Worm (Caenorhabditis elegans) whole organism, L1 larva: ENCODE measurements around the gene F52H2.15.

Experiments used
- C04F5.9 ChIP-seq: sonication (generic microtip); optimal IDR thresholded peaks from 2 replicates; lab custom pipeline; 2016; ENCODE audit warnings: missing genetic modification characterization, missing compliant biosample characterization
- C34B4.2 ChIP-seq: sonication (generic microtip); optimal IDR thresholded peaks from 2 replicates; lab custom pipeline; 2017; ENCODE audit warnings: mild to moderate bottlenecking, missing genetic modification characterization, missing compliant biosample characterization
- F16B12.6 ChIP-seq: fragments of 150-350 bp; optimal IDR thresholded peaks from 2 replicates; lab custom pipeline; 2014; ENCODE audit warnings: missing biosample characterization, missing genetic modification characterization
- Y116A8C.19 ChIP-seq: sonication (generic microtip); optimal IDR thresholded peaks from 2 replicates; lab custom pipeline; 2016; ENCODE audit warnings: missing compliant biosample characterization, missing genetic modification characterization, borderline replicate concordance
- aha-1 ChIP-seq: fragments of 150-350 bp; optimal IDR thresholded peaks from 2 replicates; lab custom pipeline; 2014; ENCODE audit warnings: missing biosample characterization, missing genetic modification characterization
- aly-2 ChIP-seq: fragments of 150-350 bp; optimal IDR thresholded peaks from 2 replicates; lab custom pipeline; 2014; ENCODE audit warnings: missing biosample characterization, missing genetic modification characterization
- blmp-1 ChIP-seq: fragments of 150-350 bp; optimal IDR thresholded peaks from 2 replicates; lab custom pipeline; 2014; ENCODE audit warnings: missing biosample characterization, missing genetic modification characterization
- ceh-63 ChIP-seq: fragments of 200-800 bp; sonication (Bioruptor generic); optimal IDR thresholded peaks from 2 replicates; lab custom pipeline; 2018; ENCODE audit warnings: mild to moderate bottlenecking, missing genetic modification characterization, missing compliant biosample characterization
- ceh-82 ChIP-seq, 3 experiments: fragments of 150-350 bp in 1 of 3; sonication (generic microtip) in 2 of 3; optimal IDR thresholded peaks; 2 replicates each; lab custom pipeline; 2014 to 2017; ENCODE audit warnings: missing biosample characterization in 3 of 3, missing genetic modification characterization in 3 of 3
- ceh-88 ChIP-seq: fragments of 200-800 bp; sonication (Bioruptor generic); IDR thresholded peaks from 2 replicates; pipeline ENCODE4 v1.3.6; 2022; ENCODE audit warnings: missing genetic modification characterization, missing compliant biosample characterization
- ceh-90 ChIP-seq: sonication (generic microtip); optimal IDR thresholded peaks from 2 replicates; lab custom pipeline; 2016; ENCODE audit warnings: missing genetic modification characterization, missing compliant biosample characterization
- dsc-1 ChIP-seq: sonication (generic microtip); optimal IDR thresholded peaks from 2 replicates; lab custom pipeline; 2016; ENCODE audit warnings: mild to moderate bottlenecking, missing genetic modification characterization, missing compliant biosample characterization
- efl-1 ChIP-seq, 4 experiments: fragments of 150-350 bp; optimal IDR thresholded peaks in 3 of 4; peaks in 1 of 4; 1 replicate in 1 of 4; 2 replicates in 3 of 4; lab custom pipeline; 2014; ENCODE audit warnings: missing biosample characterization in 2 of 4, missing genetic modification characterization in 2 of 4, missing genetic modification reagents in 2 of 4
- efl-3 ChIP-seq: fragments of 200-800 bp; sonication (Bioruptor generic); optimal IDR thresholded peaks from 2 replicates; lab custom pipeline; 2018; ENCODE audit warnings: mild to moderate bottlenecking, missing genetic modification characterization, missing compliant biosample characterization
- egl-13 ChIP-seq: sonication (generic microtip); optimal IDR thresholded peaks from 2 replicates; lab custom pipeline; 2016; ENCODE audit warnings: missing genotype, missing genetic modification reagents, missing genetic modification characterization, missing compliant biosample characterization
- elt-2 ChIP-seq: sonication (generic microtip); optimal IDR thresholded peaks from 2 replicates; lab custom pipeline; 2016; ENCODE audit warnings: missing genetic modification characterization, mild to moderate bottlenecking, inconsistent platforms, missing compliant biosample characterization, missing genetic modification reagents
- elt-3 ChIP-seq, 6 experiments: fragments of 150-350 bp in 1 of 6; sonication (generic microtip); optimal IDR thresholded peaks; 2 replicates each; lab custom pipeline; 2017 to 2018; ENCODE audit warnings: missing biosample characterization in 6 of 6, missing genetic modification characterization in 6 of 6, inconsistent platforms in 1 of 6
- ets-5 ChIP-seq: fragments of 200-800 bp; sonication (Bioruptor generic); IDR thresholded peaks from 2 replicates; pipeline ENCODE4 v1.3.6; 2022; ENCODE audit warnings: missing genetic modification characterization, missing compliant biosample characterization
- fkh-10 ChIP-seq: sonication (generic microtip); optimal IDR thresholded peaks from 2 replicates; lab custom pipeline; 2017; ENCODE audit warnings: missing biosample characterization, missing genetic modification reagents, missing genetic modification characterization
- hlh-4 ChIP-seq: sonication (generic microtip); optimal IDR thresholded peaks from 2 replicates; lab custom pipeline; 2016; ENCODE audit warnings: mild to moderate bottlenecking, missing genetic modification characterization, missing compliant biosample characterization
- irx-1 ChIP-seq: sonication (generic microtip); optimal IDR thresholded peaks from 2 replicates; lab custom pipeline; 2016; ENCODE audit warnings: missing genetic modification characterization, missing compliant biosample characterization
- lin-14 ChIP-seq: fragments of 200-800 bp; sonication (Bioruptor generic); optimal IDR thresholded peaks from 2 replicates; lab custom pipeline; 2018; ENCODE audit warnings: mild to moderate bottlenecking, missing genetic modification characterization, moderate library complexity, missing compliant biosample characterization
- lir-3 ChIP-seq: sonication (generic microtip); optimal IDR thresholded peaks from 2 replicates; lab custom pipeline; 2016; ENCODE audit warnings: mild to moderate bottlenecking, missing genetic modification characterization, moderate library complexity, missing compliant biosample characterization; ENCODE audit not compliant: poor library complexity
- lsy-2 ChIP-seq, 2 experiments: fragments of 150-350 bp; optimal IDR thresholded peaks; 2 replicates each; lab custom pipeline; 2014; ENCODE audit warnings: missing biosample characterization in 2 of 2, missing genetic modification characterization in 2 of 2
- mab-9 ChIP-seq: fragments of 200-800 bp; sonication (Bioruptor generic); IDR thresholded peaks from 2 replicates; pipeline ENCODE4 v1.3.6; 2022; ENCODE audit warnings: missing genetic modification reagents, missing genetic modification characterization, missing compliant biosample characterization
- mep-1 ChIP-seq: fragments of 150-350 bp; optimal IDR thresholded peaks from 2 replicates; lab custom pipeline; 2014; ENCODE audit warnings: missing biosample characterization, missing genetic modification characterization
- nhr-47 ChIP-seq: sonication (generic microtip); optimal IDR thresholded peaks from 2 replicates; lab custom pipeline; 2016; ENCODE audit warnings: mild to moderate bottlenecking, missing genetic modification characterization, moderate library complexity, missing compliant biosample characterization
- nhr-71 ChIP-seq: sonication (generic microtip); optimal IDR thresholded peaks from 2 replicates; lab custom pipeline; 2016; ENCODE audit warnings: mild to moderate bottlenecking, missing genetic modification characterization, moderate library complexity, missing compliant biosample characterization
- nhr-85 ChIP-seq: sonication (generic microtip); peaks from one replicate; lab custom pipeline; 2016; ENCODE audit warnings: missing genetic modification characterization, inconsistent platforms, missing compliant biosample characterization
- pag-3 ChIP-seq: sonication (generic microtip); optimal IDR thresholded peaks from 2 replicates; lab custom pipeline; 2017; ENCODE audit warnings: missing genetic modification characterization, mild to moderate bottlenecking, missing compliant biosample characterization, antibody characterized with exemption, borderline replicate concordance; ENCODE audit not compliant: insufficient read depth
- pax-3 ChIP-seq: fragments of 200-800 bp; sonication (Bioruptor generic); optimal IDR thresholded peaks from 2 replicates; lab custom pipeline; 2018; ENCODE audit warnings: mild to moderate bottlenecking, missing genetic modification characterization, moderate library complexity, missing compliant biosample characterization
- pqm-1 ChIP-seq: sonication (generic microtip); optimal IDR thresholded peaks from 3 replicates; lab custom pipeline; 2017; ENCODE audit warnings: missing biosample characterization, missing genetic modification characterization
- rnt-1 ChIP-seq: sonication (generic microtip); optimal IDR thresholded peaks from 2 replicates; lab custom pipeline; 2016; ENCODE audit warnings: mild to moderate bottlenecking, missing genetic modification characterization, moderate library complexity, missing compliant biosample characterization
- skn-1 ChIP-seq: fragments of 150-350 bp; optimal IDR thresholded peaks from 2 replicates; lab custom pipeline; 2014; ENCODE audit warnings: missing biosample characterization, missing genetic modification characterization
- snu-23 ChIP-seq: sonication (generic microtip); optimal IDR thresholded peaks from 2 replicates; lab custom pipeline; 2016; ENCODE audit warnings: missing genetic modification characterization, missing compliant biosample characterization
- sup-37 ChIP-seq: fragments of 200-800 bp; sonication (Bioruptor generic); optimal IDR thresholded peaks from 2 replicates; lab custom pipeline; 2018; ENCODE audit warnings: mild to moderate bottlenecking, missing genetic modification characterization, missing compliant biosample characterization
- swsn-7 ChIP-seq: sonication (generic microtip); optimal IDR thresholded peaks from 2 replicates; lab custom pipeline; 2016; ENCODE audit warnings: missing genetic modification characterization, missing compliant biosample characterization
- unc-130 ChIP-seq: fragments of 150-350 bp; optimal IDR thresholded peaks from 2 replicates; lab custom pipeline; 2017; ENCODE audit warnings: missing biosample characterization, missing genetic modification characterization, inconsistent platforms
- ztf-11 ChIP-seq, 2 experiments: sonication (generic microtip); optimal IDR thresholded peaks; 2 replicates each; lab custom pipeline; 2016 to 2017; ENCODE audit warnings: missing genetic modification characterization in 2 of 2, missing biosample characterization in 1 of 2, missing compliant biosample characterization in 1 of 2

Gene F52H2.15

ce11 chrX:2595027-2595756 is 30.0 kb downstream of the F52H2.15 start:
- TF ChIP-seq sup-37 (GFP tag; lab: Kevin White, UChicago) (no peak), lin-14 (GFP tag; lab: Kevin White, UChicago) (peak; percentile 68), snu-23 (GFP tag; lab: Kevin White, UChicago) (peak; percentile 32), aly-2 (no peak), fkh-10 (GFP tag; lab: Kevin White, UChicago) (peak; percentile 72), lsy-2 (tag; optimal IDR thresholded peaks at IDR 0.05; lab: Kevin White, UChicago) (peak; percentile 10 to 46), mep-1 (tag; lab: Kevin White, UChicago) (peak; percentile 32), rnt-1 (tag; lab: Kevin White, UChicago) (peak; percentile 72), efl-3 (GFP tag; lab: Kevin White, UChicago) (no peak), dsc-1 (tag; lab: Kevin White, UChicago) (no peak), nhr-71 (tag; lab: Kevin White, UChicago) (peak; percentile 68), elt-2 (tag; lab: Kevin White, UChicago) (no peak), ceh-63 (no peak), ceh-82 (tag; optimal IDR thresholded peaks at IDR 0.05; lab: Kevin White, UChicago) (peak in 1 of 3 experiments; percentile 21), C04F5.9 (tag; lab: Kevin White, UChicago) (no peak), Y116A8C.19 (tag; lab: Kevin White, UChicago) (no peak), elt-3 (tag; optimal IDR thresholded peaks at IDR 0.05; lab: Kevin White, UChicago) (peak in 2 of 6 experiments; percentile 5 to 8), mab-9 (GFP tag; lab: Robert Waterston, UW) (no peak), irx-1 (tag; lab: Kevin White, UChicago) (no peak), blmp-1 (peak; percentile 71), C34B4.2 (tag; lab: Kevin White, UChicago) (no peak), ceh-88 (no peak), aha-1 (tag; lab: Kevin White, UChicago) (no peak), skn-1 (tag; lab: Kevin White, UChicago) (no peak), ets-5 (GFP tag; lab: Robert Waterston, UW) (no peak), lir-3 (tag; lab: Kevin White, UChicago) (no peak), unc-130 (tag; lab: Kevin White, UChicago) (peak; percentile 13), pqm-1 (no peak), nhr-47 (tag; lab: Kevin White, UChicago) (peak; percentile 39), F16B12.6 (no peak), ztf-11 (tag; optimal IDR thresholded peaks at IDR 0.05; lab: Kevin White, UChicago) (no peak), ceh-90 (tag; lab: Kevin White, UChicago) (no peak), swsn-7 (peak; percentile 3), nhr-85 (tag; lab: Kevin White, UChicago) (peak; percentile 70), efl-1 (optimal IDR thresholded peaks at IDR 0.05; lab: Kevin White, UChicago) (peak in 1 of 2 experiments; percentile 13), efl-1 (GFP tag; optimal IDR thresholded peaks at IDR 0.05 in 1 of 2; lab: Kevin White, UChicago) (no peak), egl-13 (tag; lab: Kevin White, UChicago) (no peak), pag-3 (tag; lab: Kevin White, UChicago) (peak; percentile 28), pax-3 (tag; lab: Kevin White, UChicago) (no peak)

ce11 chrX:2595757-2596059 is 30.6 kb downstream of the F52H2.15 start:
- TF ChIP-seq hlh-4 (no peak), efl-1 (optimal IDR thresholded peaks at IDR 0.05; lab: Kevin White, UChicago) (no peak), efl-1 (GFP tag; optimal IDR thresholded peaks at IDR 0.05 in 1 of 2; lab: Kevin White, UChicago) (peak in 1 of 2 experiments; percentile 93), rnt-1 (tag; lab: Kevin White, UChicago) (no peak)
